Fruit fly (Drosophila melanogaster): Measurements from ENCODE around the gene CG32971.

The CG32971 gene

DNA sequence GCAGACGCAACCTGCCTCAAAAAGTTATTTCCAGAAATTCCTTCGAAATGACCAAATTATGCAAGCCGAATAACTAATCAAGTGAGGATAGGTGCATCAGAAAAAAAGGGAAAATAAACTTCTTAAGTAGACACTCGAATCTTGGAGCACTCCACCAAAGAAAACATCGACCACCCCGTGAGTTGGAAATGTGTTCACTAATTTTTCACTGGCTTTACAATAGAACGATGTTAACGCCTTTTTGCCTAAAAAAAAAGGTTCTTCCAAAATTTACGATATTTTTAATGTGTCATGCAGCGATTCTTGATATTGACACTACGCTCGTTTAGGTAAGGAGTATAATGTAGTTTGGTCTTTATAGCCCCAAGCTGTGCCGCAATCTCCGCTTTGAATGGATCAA is 16.0 kb upstream of the CG32971 start:
- no peak for TF ChIP-seq CG13204 (GFP tag; optimal IDR thresholded peaks at IDR 0.05)
- no peak for TF ChIP-seq CG34367 (tag; optimal IDR thresholded peaks at IDR 0.05)
- TF ChIP-seq Ets98B (GFP tag; IDR thresholded peaks at IDR 0.05): no peak

DNA sequence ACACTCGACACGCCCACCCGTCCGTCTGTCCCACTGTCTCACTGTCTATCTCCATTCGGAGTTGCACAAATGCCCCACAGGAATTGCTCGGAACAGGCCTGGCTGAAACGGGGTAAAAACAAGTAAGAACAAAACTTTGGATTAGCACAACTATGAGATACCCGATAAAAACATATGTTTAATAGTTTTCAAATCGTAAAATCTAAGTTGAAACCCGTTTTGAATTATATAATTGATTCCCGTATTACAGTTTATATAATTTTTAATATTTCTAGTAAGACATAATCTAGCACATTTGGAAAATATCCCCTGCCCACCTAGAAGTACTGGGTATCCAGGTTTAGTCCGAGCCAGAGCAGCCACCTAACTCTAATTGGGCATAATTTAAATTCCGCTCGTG is 14.8 kb upstream of the CG32971 start:
- TF ChIP-seq rn (GFP tag; IDR thresholded peaks at IDR 0.05): no peak
- TF ChIP-seq Snoo (tag; optimal IDR thresholded peaks at IDR 0.05): no peak
- peak; percentile 78 for TF ChIP-seq CG8301 (tag; optimal IDR thresholded peaks at IDR 0.05)
- peak; percentile 25 for TF ChIP-seq CG17806 (tag; optimal IDR thresholded peaks at IDR 0.05)
- no peak for TF ChIP-seq CG15710 (tag; optimal IDR thresholded peaks at IDR 0.05)
- peak; percentile 77 for TF ChIP-seq Ets98B (GFP tag; IDR thresholded peaks at IDR 0.05)
- no peak for TF ChIP-seq CG8159 (tag; optimal IDR thresholded peaks at IDR 0.05)
- peak; percentile 50; the same call in 1 of the 2 replicates for TF ChIP-seq CG32121 (GFP tag; IDR thresholded peaks at IDR 0.05)
- TF ChIP-seq Pif1A (GFP tag; optimal IDR thresholded peaks at IDR 0.05): peak; percentile 29
- peak; percentile 22 for TF ChIP-seq Pif1B (GFP tag; optimal IDR thresholded peaks at IDR 0.05)
- no peak for TF ChIP-seq CG10348 (GFP tag; IDR thresholded peaks at IDR 0.05)
- TF ChIP-seq CG34367 (tag; optimal IDR thresholded peaks at IDR 0.05): no peak
- TF ChIP-seq CG13204 (GFP tag; optimal IDR thresholded peaks at IDR 0.05): no peak
- peak; percentile 66; the same call in 1 of the 3 replicates for TF ChIP-seq CG4496 (GFP tag; IDR thresholded peaks at IDR 0.05)
- no peak for TF ChIP-seq gl (tag; optimal IDR thresholded peaks at IDR 0.05)
- peak; percentile 82 for TF ChIP-seq CG14655 (GFP tag; optimal IDR thresholded peaks at IDR 0.05)
- TF ChIP-seq EcR (GFP tag; optimal IDR thresholded peaks at IDR 0.05): no peak
- TF ChIP-seq CG12605 (GFP tag; IDR thresholded peaks at IDR 0.05): no peak; the same call in 1 of the 2 replicates
- no peak for TF ChIP-seq D1 (tag; optimal IDR thresholded peaks at IDR 0.05)
- no peak for TF ChIP-seq fd96Ca (GFP tag; IDR thresholded peaks at IDR 0.05)
- TF ChIP-seq CG9948 (tag; optimal IDR thresholded peaks at IDR 0.05): peak; percentile 42

DNA sequence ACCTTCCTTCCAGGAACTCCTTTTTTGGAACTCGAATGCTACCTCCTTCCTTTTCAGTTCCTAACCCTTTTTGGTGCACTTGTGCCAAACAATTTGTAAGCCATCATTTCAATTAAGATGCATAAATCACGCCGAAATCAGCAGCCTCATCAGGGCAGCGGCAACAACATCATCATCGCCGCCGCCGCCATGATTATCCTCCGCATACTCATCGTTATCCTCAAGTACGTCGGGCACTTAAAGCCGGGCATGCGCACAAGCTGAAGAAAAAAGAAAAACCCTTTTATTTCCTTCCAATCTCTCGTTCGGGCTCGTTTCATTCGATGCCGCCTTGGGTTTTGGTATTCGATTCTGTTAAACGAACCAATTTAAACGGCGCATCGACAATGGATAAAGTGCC is 13.7 kb upstream of the CG32971 start:
- TF ChIP-seq CG15710 (tag; optimal IDR thresholded peaks at IDR 0.05) (no peak), CG32121 (GFP tag; IDR thresholded peaks at IDR 0.05) (no peak), gl (tag; optimal IDR thresholded peaks at IDR 0.05) (no peak), Pif1A (GFP tag; optimal IDR thresholded peaks at IDR 0.05) (no peak), CG12605 (GFP tag; IDR thresholded peaks at IDR 0.05) (no peak), CG13204 (GFP tag; optimal IDR thresholded peaks at IDR 0.05) (no peak), CG10348 (GFP tag; IDR thresholded peaks at IDR 0.05) (no peak), Pif1B (GFP tag; optimal IDR thresholded peaks at IDR 0.05) (no peak)

DNA sequence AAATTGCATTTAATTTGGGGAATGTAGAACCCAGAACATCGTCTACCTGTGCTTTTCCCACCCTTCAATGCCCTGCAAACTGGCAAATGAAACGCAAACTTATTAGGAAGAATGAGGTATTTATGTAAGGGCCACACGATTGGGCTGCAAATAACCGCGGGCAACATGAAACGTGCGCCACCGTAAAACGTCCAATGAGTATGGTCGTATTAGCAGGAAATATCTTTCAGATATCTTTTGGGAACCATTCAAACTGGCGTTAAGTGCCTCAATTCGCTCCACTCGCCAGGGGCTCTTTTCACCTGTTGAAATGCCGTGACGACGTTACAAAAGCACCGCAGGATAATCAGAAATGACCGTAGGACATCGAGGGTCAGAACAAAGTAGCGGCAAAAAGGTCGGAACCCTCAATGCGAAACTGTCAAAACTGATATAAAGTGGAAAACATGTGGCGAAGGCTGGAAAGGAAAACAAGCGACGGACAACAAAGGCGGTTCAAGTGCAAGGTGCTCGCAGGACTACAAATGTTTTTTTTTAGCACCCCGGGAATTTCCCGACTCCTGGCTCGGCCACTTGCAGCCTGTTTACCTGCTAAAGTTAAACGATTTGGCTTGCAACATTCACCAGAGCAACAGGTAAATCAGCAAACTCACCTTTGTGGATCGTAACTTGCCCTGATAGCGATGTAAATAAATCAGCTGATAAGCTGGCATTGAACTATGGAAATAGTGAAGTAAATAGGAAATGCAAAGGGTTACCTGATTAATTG is 12.7 kb upstream of the CG32971 start:
- TF ChIP-seq CG32121 (GFP tag; IDR thresholded peaks at IDR 0.05): no peak
- TF ChIP-seq CG8301 (tag; optimal IDR thresholded peaks at IDR 0.05): no peak
- no peak for TF ChIP-seq CG15710 (tag; optimal IDR thresholded peaks at IDR 0.05)
- TF ChIP-seq Ets98B (GFP tag; IDR thresholded peaks at IDR 0.05): no peak
- no peak for TF ChIP-seq CG10348 (GFP tag; IDR thresholded peaks at IDR 0.05)
- TF ChIP-seq CG4496 (GFP tag; IDR thresholded peaks at IDR 0.05): no peak
- TF ChIP-seq gl (tag; optimal IDR thresholded peaks at IDR 0.05): no peak
- TF ChIP-seq CG12605 (GFP tag; IDR thresholded peaks at IDR 0.05): no peak
- TF ChIP-seq CG17806 (tag; optimal IDR thresholded peaks at IDR 0.05): no peak

DNA sequence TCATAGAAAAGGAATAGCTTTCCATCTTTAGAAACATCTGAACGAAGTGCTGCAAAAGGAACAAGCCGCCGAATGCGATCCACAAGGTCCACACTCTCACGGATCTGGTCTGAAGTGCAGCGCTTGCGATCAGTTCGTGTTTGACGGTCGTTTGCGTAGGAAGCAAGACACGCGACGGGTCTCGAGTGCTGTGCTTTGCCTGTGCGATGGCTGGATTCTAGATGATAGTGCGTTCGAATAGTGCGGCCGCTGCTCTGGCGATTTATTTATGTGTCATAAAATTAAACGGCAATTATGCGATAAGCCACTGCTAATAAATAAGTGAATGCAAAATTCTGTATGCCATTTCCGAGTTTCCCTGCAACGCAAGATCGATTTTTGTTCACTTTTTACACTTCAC is 11.7 kb upstream of the CG32971 start, which contains the start of gene wb:
Gene wb, plus strand, starts transcription at position 132 of the 400 bp plus-strand sequence.
- no peak for TF ChIP-seq gl (tag; optimal IDR thresholded peaks at IDR 0.05)
- no peak for TF ChIP-seq fd96Ca (GFP tag; IDR thresholded peaks at IDR 0.05)
- TF ChIP-seq Ets98B (GFP tag; IDR thresholded peaks at IDR 0.05): peak; percentile 19; the same call in 1 of the 2 replicates
- TF ChIP-seq CG12605 (GFP tag; IDR thresholded peaks at IDR 0.05): peak; percentile 30; the same call in 1 of the 2 replicates
- peak; percentile 73 for TF ChIP-seq CG4496 (GFP tag; IDR thresholded peaks at IDR 0.05)
- TF ChIP-seq rn (GFP tag; IDR thresholded peaks at IDR 0.05): no peak

DNA sequence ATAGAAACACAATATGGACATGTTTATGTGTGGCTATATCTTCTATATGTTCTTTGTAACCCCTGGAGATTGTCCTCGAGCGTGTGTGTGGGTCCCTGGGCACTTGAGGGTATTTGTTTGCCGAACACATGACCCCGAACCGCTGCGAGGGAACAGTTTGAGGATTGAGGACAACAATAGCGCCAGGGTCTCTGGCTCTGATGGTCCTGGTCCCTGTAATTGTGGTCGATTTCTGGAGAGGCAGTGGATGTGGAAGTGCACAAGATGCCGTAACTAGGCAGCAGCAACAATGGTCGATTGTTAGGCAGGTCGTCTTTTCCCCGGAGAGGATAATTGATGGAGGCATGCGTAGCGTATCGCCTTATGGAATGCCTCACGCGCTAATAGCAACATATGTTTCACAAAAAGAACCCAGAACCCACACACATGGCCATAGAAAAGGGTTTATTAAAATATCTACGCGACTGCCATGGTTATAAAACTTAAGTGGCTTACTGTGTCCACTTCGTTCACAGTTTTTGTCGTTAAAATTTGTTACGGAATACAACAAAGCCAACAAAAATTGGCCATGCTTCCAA is 9.5 kb upstream of the CG32971 start:
- no peak for TF ChIP-seq EcR (GFP tag; optimal IDR thresholded peaks at IDR 0.05)
- no peak for TF ChIP-seq gl (tag; optimal IDR thresholded peaks at IDR 0.05)
- TF ChIP-seq CG17806 (tag; optimal IDR thresholded peaks at IDR 0.05): no peak
- no peak for TF ChIP-seq Snoo (tag; optimal IDR thresholded peaks at IDR 0.05)
- no peak for TF ChIP-seq D1 (tag; optimal IDR thresholded peaks at IDR 0.05)
- TF ChIP-seq CG10348 (GFP tag; IDR thresholded peaks at IDR 0.05): no peak
- TF ChIP-seq fd96Ca (GFP tag; IDR thresholded peaks at IDR 0.05): no peak
- TF ChIP-seq CG14655 (GFP tag; optimal IDR thresholded peaks at IDR 0.05): no peak
- TF ChIP-seq CG4496 (GFP tag; IDR thresholded peaks at IDR 0.05): no peak
- no peak for TF ChIP-seq Pif1A (GFP tag; optimal IDR thresholded peaks at IDR 0.05)
- no peak for TF ChIP-seq CG34367 (tag; optimal IDR thresholded peaks at IDR 0.05)

Data from whole organism, pupa.